Worm (Caenorhabditis elegans) whole organism, mixed stage, embryonic: Measurements from ENCODE around the gene fbxb-37.

ENCODE experiments used
- flh-1 ChIP-seq: fragments of 200-800 bp; sonication (Bioruptor generic); optimal IDR thresholded peaks from 2 replicates; lab custom pipeline; 2018; ENCODE audit warnings: mild to moderate bottlenecking, missing genetic modification characterization, moderate library complexity, missing compliant biosample characterization
- ham-2 ChIP-seq: fragments of 200-800 bp; sonication (Bioruptor generic); optimal IDR thresholded peaks from 2 replicates; lab custom pipeline; 2018; ENCODE audit warnings: mild to moderate bottlenecking, missing genetic modification characterization, missing compliant biosample characterization
- lin-13 ChIP-seq: fragments of 150-350 bp; optimal IDR thresholded peaks from 2 replicates; lab custom pipeline; 2014; ENCODE audit warnings: missing biosample characterization, missing genetic modification characterization
- nhr-12 ChIP-seq: fragments of 150-350 bp; optimal IDR thresholded peaks from 2 replicates; lab custom pipeline; 2014; ENCODE audit warnings: missing biosample characterization, missing genetic modification characterization
- nhr-2 ChIP-seq: fragments of 150-350 bp; optimal IDR thresholded peaks from 2 replicates; lab custom pipeline; 2014; ENCODE audit warnings: missing biosample characterization, missing genetic modification characterization
- nhr-237 ChIP-seq: fragments of 150-350 bp; optimal IDR thresholded peaks from 2 replicates; lab custom pipeline; 2014; ENCODE audit warnings: missing biosample characterization, missing genetic modification characterization
- nhr-76 ChIP-seq: sonication (generic microtip); optimal IDR thresholded peaks from 2 replicates; lab custom pipeline; 2017; ENCODE audit warnings: missing biosample characterization, missing genetic modification characterization
- snpc-4 ChIP-seq: fragments of 150-350 bp; optimal IDR thresholded peaks from 2 replicates; lab custom pipeline; 2014; ENCODE audit warnings: missing biosample characterization, missing genetic modification characterization
- sptf-1 ChIP-seq: sonication (generic microtip); optimal IDR thresholded peaks from 2 replicates; lab custom pipeline; 2017; ENCODE audit warnings: mild to moderate bottlenecking, missing genetic modification characterization, moderate library complexity, missing compliant biosample characterization
- unc-62 ChIP-seq: fragments of 150-350 bp; optimal IDR thresholded peaks from 2 replicates; lab custom pipeline; 2014; ENCODE audit warnings: missing biosample characterization, missing genetic modification reagents, missing genetic modification characterization
- ztf-11 ChIP-seq: fragments of 150-350 bp; optimal IDR thresholded peaks from 2 replicates; lab custom pipeline; 2014; ENCODE audit warnings: missing biosample characterization, missing genetic modification characterization

DNA sequence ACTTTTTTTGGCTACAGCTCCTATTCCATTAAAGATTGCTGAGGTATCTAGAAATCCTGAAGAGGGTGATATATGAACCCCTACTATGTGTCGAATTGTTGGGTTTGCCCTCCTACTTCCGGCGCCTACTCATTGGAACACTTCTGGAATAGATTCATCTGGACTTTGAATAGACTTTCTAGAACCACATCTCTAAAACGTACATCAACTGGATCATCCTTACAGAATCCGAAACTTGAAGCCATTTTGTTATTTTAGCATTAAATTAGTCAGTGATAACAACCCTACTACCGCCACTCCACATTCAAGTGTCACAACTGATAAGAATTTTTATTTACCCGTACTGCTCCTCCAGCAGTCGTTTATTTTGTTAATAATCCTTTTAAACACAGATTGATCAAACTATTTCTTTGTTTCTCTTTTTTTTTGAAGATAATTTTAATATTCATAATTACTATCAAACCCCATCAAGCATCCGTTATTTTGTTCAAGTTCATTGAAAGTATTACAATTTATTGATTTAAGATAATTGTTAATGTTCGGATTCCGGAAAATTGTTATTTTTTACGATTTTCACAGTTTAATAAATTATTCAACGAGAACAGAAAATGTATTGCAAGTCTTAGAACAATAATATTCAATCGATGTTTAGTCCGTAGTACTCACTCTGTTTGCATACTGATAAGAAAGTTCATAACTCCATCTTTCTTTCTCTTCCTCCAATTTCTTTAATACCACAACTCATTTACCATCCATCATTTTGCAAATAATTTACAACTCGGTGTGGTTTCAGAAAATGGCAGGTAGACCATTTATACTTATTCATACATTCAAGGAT lies 5.7 kb upstream of the fbxb-37 start, which contains the start of gene math-42:
- TF ChIP-seq sptf-1 (no peak), snpc-4 (tag; lab: Kevin White, UChicago) (no peak), nhr-12 (tag; lab: Kevin White, UChicago) (no peak), flh-1 (GFP tag; lab: Kevin White, UChicago) (no peak), nhr-76 (no peak), nhr-237 (tag; lab: Kevin White, UChicago) (no peak), ham-2 (GFP tag; lab: Kevin White, UChicago) (no peak), unc-62 (GFP tag; lab: Kevin White, UChicago) (no peak), nhr-2 (no peak), ztf-11 (no peak), lin-13 (tag; lab: Kevin White, UChicago) (no peak)
